Fruit fly (Drosophila melanogaster) whole organism, prepupa: Measurements from ENCODE around the gene bchs.

Source experiments
- Blimp-1 ChIP-seq: fragments of 200-800 bp; sonication (Bioruptor generic); optimal IDR thresholded peaks from 3 replicates; lab custom pipeline; 2017; ENCODE audit warnings: missing biosample characterization, missing genetic modification characterization, mild to moderate bottlenecking, moderate library complexity, missing genetic modification reagents
- CG10631 ChIP-seq: fragments of 200-800 bp; sonication (Bioruptor generic); optimal IDR thresholded peaks from 2 replicates; lab custom pipeline; 2016; ENCODE audit warnings: missing biosample characterization, missing genetic modification characterization
- CG15336 ChIP-seq: fragments of 200-800 bp; sonication (Bioruptor generic); IDR thresholded peaks from 2 replicates; pipeline ENCODE4 v1.3.6; 2022; ENCODE audit warnings: missing biosample characterization, missing genetic modification characterization
- CG1621 ChIP-seq: fragments of 200-800 bp; sonication (Bioruptor generic); optimal IDR thresholded peaks from 3 replicates; lab custom pipeline; 2018; ENCODE audit warnings: missing biosample characterization, mild to moderate bottlenecking, missing genetic modification characterization
- CG16779 ChIP-seq: fragments of 200-800 bp; sonication (Bioruptor generic); optimal IDR thresholded peaks from 3 replicates; lab custom pipeline; 2017; ENCODE audit warnings: missing biosample characterization, mild to moderate bottlenecking, missing genetic modification characterization
- CG31627 ChIP-seq: fragments of 200-800 bp; sonication (Bioruptor generic); optimal IDR thresholded peaks from 3 replicates; lab custom pipeline; 2016; ENCODE audit warnings: missing biosample characterization, missing genetic modification characterization
- CG6163 ChIP-seq: fragments of 200-800 bp; sonication (Bioruptor generic); IDR thresholded peaks from 3 replicates; pipeline ENCODE4 v1.3.6; 2022; ENCODE audit warnings: missing biosample characterization, missing genetic modification characterization
- CG6808 ChIP-seq: fragments of 200-800 bp; sonication (Bioruptor generic); optimal IDR thresholded peaks from 3 replicates; lab custom pipeline; 2017; ENCODE audit warnings: missing biosample characterization, missing genetic modification characterization, mild to moderate bottlenecking, moderate library complexity, missing genetic modification reagents
- CG7368 ChIP-seq: fragments of 200-800 bp; sonication (Bioruptor generic); optimal IDR thresholded peaks from 3 replicates; lab custom pipeline; 2016; ENCODE audit warnings: missing biosample characterization, missing genetic modification characterization
- CG8119 ChIP-seq: fragments of 200-800 bp; sonication (Bioruptor generic); IDR thresholded peaks from 3 replicates; pipeline ENCODE4 v1.3.6; 2022; ENCODE audit warnings: missing biosample characterization, missing genetic modification characterization
- CG8632 ChIP-seq: fragments of 200-800 bp; sonication (Bioruptor generic); optimal IDR thresholded peaks from 3 replicates; lab custom pipeline; 2016; ENCODE audit warnings: missing biosample characterization, missing genetic modification characterization
- CG9139 ChIP-seq: fragments of 200-800 bp; sonication (Bioruptor generic); optimal IDR thresholded peaks from 3 replicates; lab custom pipeline; 2017; ENCODE audit warnings: missing biosample characterization, mild to moderate bottlenecking, missing genetic modification characterization
- Eip75B ChIP-seq: fragments of 200-800 bp; sonication (Bioruptor generic); optimal IDR thresholded peaks from 3 replicates; lab custom pipeline; 2016; ENCODE audit warnings: missing biosample characterization, missing genetic modification characterization
- Eip78C ChIP-seq: fragments of 200-800 bp; sonication (Bioruptor generic); peaks from one replicate; lab custom pipeline; 2016; ENCODE audit warnings: missing biosample characterization, missing genetic modification characterization
- Eip93F ChIP-seq: fragments of 200-800 bp; sonication (Bioruptor generic); optimal IDR thresholded peaks from 2 replicates; lab custom pipeline; 2016; ENCODE audit warnings: missing biosample characterization, mild to moderate bottlenecking, missing genetic modification characterization
- Ets21C ChIP-seq: fragments of 200-800 bp; sonication (Bioruptor generic); optimal IDR thresholded peaks from 3 replicates; lab custom pipeline; 2016; ENCODE audit warnings: missing biosample characterization, missing genetic modification characterization
- Gug ChIP-seq: fragments of 200-800 bp; sonication (Bioruptor generic); IDR thresholded peaks from 2 replicates; pipeline ENCODE4 v1.3.6; 2022; ENCODE audit warnings: missing biosample characterization, missing genetic modification characterization
- Hr39 ChIP-seq: fragments of 200-800 bp; sonication (Bioruptor generic); optimal IDR thresholded peaks from 2 replicates; lab custom pipeline; 2016; ENCODE audit warnings: missing biosample characterization, missing genetic modification characterization
- Hr4 ChIP-seq: fragments of 200-800 bp; sonication (Bioruptor generic); optimal IDR thresholded peaks from 3 replicates; lab custom pipeline; 2016; ENCODE audit warnings: missing biosample characterization, missing genetic modification characterization
- Met ChIP-seq: fragments of 200-800 bp; sonication (Bioruptor generic); optimal IDR thresholded peaks from 3 replicates; lab custom pipeline; 2016; ENCODE audit warnings: missing biosample characterization, missing genetic modification characterization
- Sox15 ChIP-seq: fragments of 200-800 bp; sonication (Bioruptor generic); optimal IDR thresholded peaks from 3 replicates; lab custom pipeline; 2016; ENCODE audit warnings: missing biosample characterization, missing genetic modification characterization
- acj6 ChIP-seq: fragments of 200-800 bp; sonication (Bioruptor generic); optimal IDR thresholded peaks from 3 replicates; lab custom pipeline; 2016; ENCODE audit warnings: missing biosample characterization, missing genetic modification characterization
- fkh ChIP-seq: fragments of 200-800 bp; sonication (Bioruptor generic); optimal IDR thresholded peaks from 3 replicates; lab custom pipeline; 2017; ENCODE audit warnings: missing biosample characterization, mild to moderate bottlenecking, missing genetic modification characterization, moderate library complexity
- net ChIP-seq: fragments of 200-800 bp; sonication (Bioruptor generic); optimal IDR thresholded peaks from 3 replicates; lab custom pipeline; 2016; ENCODE audit warnings: missing biosample characterization, missing genetic modification characterization
- spab ChIP-seq: fragments of 200-800 bp; sonication (Bioruptor generic); optimal IDR thresholded peaks from 2 replicates; lab custom pipeline; 2017; ENCODE audit warnings: missing biosample characterization, mild to moderate bottlenecking, missing genetic modification characterization, missing genetic modification reagents
- ss ChIP-seq, 2 experiments: fragments of 200-800 bp; sonication (Bioruptor generic); optimal IDR thresholded peaks; 2 replicates in 1 of 2; 3 replicates in 1 of 2; lab custom pipeline; 2017 to 2018; ENCODE audit warnings: mild to moderate bottlenecking in 2 of 2, missing biosample characterization in 2 of 2, missing genetic modification characterization in 2 of 2, moderate library complexity in 1 of 2
- svp ChIP-seq: fragments of 200-800 bp; sonication (Bioruptor generic); peaks from one replicate; lab custom pipeline; 2016; ENCODE audit warnings: missing biosample characterization, missing genetic modification characterization
- topi ChIP-seq: fragments of 200-800 bp; sonication (Bioruptor generic); optimal IDR thresholded peaks from 3 replicates; lab custom pipeline; 2016; ENCODE audit warnings: missing biosample characterization, missing genetic modification characterization
- vri ChIP-seq: fragments of 200-800 bp; sonication (Bioruptor generic); optimal IDR thresholded peaks from 3 replicates; lab custom pipeline; 2016; ENCODE audit warnings: missing biosample characterization, mild to moderate bottlenecking, missing genetic modification characterization

Gene bchs

dm6 chr2L:5943229-5944078 is 36.5 kb downstream of the bchs start, which contains the start of the genes Sfp26Ad and Gpdh1 (continued):
- TF ChIP-seq CG7368 = peak; percentile 59
- TF ChIP-seq spab (GFP tag; lab: Kevin White, UChicago) = no peak
- peak; percentile 75 for TF ChIP-seq CG31627 (GFP tag; lab: Kevin White, UChicago)
- peak; percentile 54 for TF ChIP-seq acj6 (GFP tag; lab: Kevin White, UChicago)
- peak; percentile 86 for TF ChIP-seq Eip78C
- peak; percentile 62 for TF ChIP-seq Hr4
- peak; percentile 62 for TF ChIP-seq net (GFP tag; lab: Kevin White, UChicago)
- TF ChIP-seq Met (GFP tag; lab: Kevin White, UChicago) = peak; percentile 81
- peak; percentile 34 for TF ChIP-seq CG6808 (GFP tag; lab: Kevin White, UChicago)
- TF ChIP-seq Gug (GFP tag; lab: Robert Waterston, UW) = no peak
- peak; percentile 74 for TF ChIP-seq topi (GFP tag; lab: Kevin White, UChicago)
- peak; percentile 71 for TF ChIP-seq Ets21C
- TF ChIP-seq CG9139 (GFP tag; lab: Kevin White, UChicago) = peak; percentile 71
- TF ChIP-seq CG16779 (tag; lab: Kevin White, UChicago) = peak; percentile 71

DNA sequence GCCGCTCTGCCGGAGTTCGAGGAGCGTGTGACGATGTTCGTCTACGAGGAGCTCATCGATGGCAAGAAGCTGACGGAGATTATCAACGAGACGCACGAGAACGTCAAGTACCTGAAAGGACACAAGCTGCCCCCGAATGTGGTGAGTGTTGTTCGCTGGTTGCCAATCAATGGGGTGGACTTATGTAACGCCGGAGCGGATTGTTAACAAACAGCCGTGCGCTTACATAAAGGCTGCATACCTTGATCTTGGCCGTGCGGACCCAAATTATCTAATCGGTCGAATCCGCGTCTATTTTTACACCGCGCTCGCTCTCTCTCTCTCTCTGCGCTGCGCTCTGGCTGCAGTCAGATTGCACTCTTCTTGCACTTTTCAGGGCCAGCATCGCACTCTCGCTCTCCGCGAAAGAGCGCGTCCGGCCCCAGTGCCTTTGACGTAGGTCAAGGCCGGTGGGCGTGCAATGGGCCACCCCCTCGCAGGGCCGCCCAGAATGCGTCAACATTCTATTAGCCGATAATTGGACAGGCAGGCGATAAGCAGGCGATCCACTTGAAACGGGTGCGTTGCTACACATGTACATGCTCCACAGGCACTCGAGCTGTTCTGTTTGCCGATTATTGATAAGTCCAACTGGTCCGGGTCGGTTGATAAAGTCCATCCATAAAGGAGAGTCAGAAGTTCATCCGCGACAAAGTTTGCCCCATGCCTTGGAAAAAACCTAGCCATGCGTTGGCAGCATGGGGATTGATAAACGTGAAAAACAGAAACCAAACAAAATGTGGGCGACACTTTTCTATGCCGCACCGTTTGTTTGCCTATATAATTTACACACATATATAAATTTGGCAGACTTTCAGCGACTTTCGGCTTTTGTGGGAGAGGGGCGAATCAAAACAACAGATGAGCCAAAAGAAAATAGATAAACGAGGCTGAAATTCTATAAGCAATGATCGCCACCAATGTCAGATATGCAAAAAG is 37.6 kb downstream of the bchs start:
- no peak for TF ChIP-seq Hr4
- TF ChIP-seq Eip78C = peak; percentile 50
- no peak for TF ChIP-seq Hr39 (GFP tag; lab: Kevin White, UChicago)
- no peak for TF ChIP-seq Sox15 (GFP tag; lab: Kevin White, UChicago)
- no peak for TF ChIP-seq Blimp-1 (GFP tag; lab: Kevin White, UChicago)
- TF ChIP-seq svp (GFP tag; lab: Kevin White, UChicago) = peak; percentile 99
- peak; percentile 10 for TF ChIP-seq Eip93F (GFP tag; lab: Kevin White, UChicago)
- peak; percentile 58; the same call in 1 of the 3 replicates for TF ChIP-seq CG6163 (GFP tag; lab: Robert Waterston, UW)
- no peak for TF ChIP-seq net (GFP tag; lab: Kevin White, UChicago)
- peak; percentile 22 for TF ChIP-seq CG1621
- TF ChIP-seq Eip75B (GFP tag; lab: Kevin White, UChicago) = peak; percentile 29
- TF ChIP-seq CG10631 (GFP tag; lab: Kevin White, UChicago) = no peak
- TF ChIP-seq fkh (GFP tag; lab: Kevin White, UChicago) = peak; percentile 74
- TF ChIP-seq CG16779 (tag; lab: Kevin White, UChicago) = peak; percentile 58
- TF ChIP-seq vri = peak; percentile 58
- TF ChIP-seq ss (GFP tag; optimal IDR thresholded peaks at IDR 0.05; lab: Kevin White, UChicago) = no peak
- no peak for TF ChIP-seq Ets21C
- no peak for TF ChIP-seq CG8632 (GFP tag; lab: Kevin White, UChicago)
- TF ChIP-seq CG8119 = 0 out of 3 replicates have a peak, but pooled peaks have one; percentile 20
- 0 out of 2 replicates have a peak, but pooled peaks have one; percentile 30 for TF ChIP-seq Gug (GFP tag; lab: Robert Waterston, UW)
- peak; percentile 40; the same call in 1 of the 2 replicates for TF ChIP-seq CG15336 (GFP tag; lab: Robert Waterston, UW)
- TF ChIP-seq, all 60 proteins: peak for 12

dm6 chr2L:5945651-5946547 is 38.9 kb downstream of the bchs start:
- peak; percentile 90 for TF ChIP-seq svp (GFP tag; lab: Kevin White, UChicago)
- TF ChIP-seq Hr4 = no peak
- TF ChIP-seq, all 60 proteins: peak for 1
